Worm (Caenorhabditis elegans): Measurements from ENCODE around the gene E02C12.12.
"Not testable (repeated sequence)": the region's sequence is repeated elsewhere in the genome, so short reads cannot be mapped to it uniquely, and the experiment has no call there.

DNA sequence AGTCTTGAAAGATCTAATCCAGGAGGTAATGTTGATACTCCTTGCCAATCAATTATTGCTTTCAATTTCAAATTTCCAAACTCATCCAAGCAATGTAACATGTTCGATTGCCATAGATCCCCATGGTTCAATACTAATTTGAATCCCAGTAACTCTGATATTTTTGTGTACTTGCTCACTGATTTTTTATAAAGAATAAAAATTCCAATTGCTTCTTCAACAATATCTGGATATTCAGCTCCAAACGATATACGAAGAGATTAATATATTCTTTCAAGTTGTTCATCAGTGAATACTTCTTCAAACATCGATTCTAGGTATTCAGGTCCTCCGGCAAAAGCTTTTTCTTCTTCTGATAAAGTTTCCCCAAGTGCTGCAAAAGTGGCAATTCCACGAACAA, 2.3 kb downstream of the E02C12.12 start, which contains the start of gene E02C12.11:
- not testable (repeated sequence) for TF ChIP-seq ets-7 (tag; optimal IDR thresholded peaks at IDR 0.05); flt-1 (GFP tag; IDR thresholded peaks at IDR 0.05); ceh-36 (tag; optimal IDR thresholded peaks at IDR 0.05); ama-1 (optimal IDR thresholded peaks at IDR 0.05); sea-1 (GFP tag; conservative IDR thresholded peaks at IDR 0.05); B0310.2 (tag; optimal IDR thresholded peaks at IDR 0.05); pes-1 (GFP tag; IDR thresholded peaks at IDR 0.05); aly-1 (tag; optimal IDR thresholded peaks at IDR 0.05); tra-4 (tag; optimal IDR thresholded peaks at IDR 0.05); ceh-13 (GFP tag; optimal IDR thresholded peaks at IDR 0.05)
